Fruit fly (Drosophila melanogaster): Measurements from ENCODE around the gene CG5126.
A peak's percentile ranks its signal among the peaks of the same experiment; 100 is the strongest.

The CG5126 gene

dm6 chr2L:1144371-1145360 lies 39.2 kb downstream of the CG5126 start (continued):
- TF ChIP-seq dmrt99B (tag; optimal IDR thresholded peaks at IDR 0.05), result peak; percentile 73
- no peak for TF ChIP-seq hb (GFP tag; IDR thresholded peaks at IDR 0.05; ENCODE audit: partially characterized antibody)
- no peak; the same call in 1 of the 2 replicates for TF ChIP-seq CG17328 (GFP tag; IDR thresholded peaks at IDR 0.05)
- no peak for TF ChIP-seq Hr78 (GFP tag; optimal IDR thresholded peaks at IDR 0.05)
- no peak for TF ChIP-seq prd (optimal IDR thresholded peaks at IDR 0.05)
- TF ChIP-seq prd (GFP tag; IDR thresholded peaks at IDR 0.05), result peak; percentile 54; the same call in 2 of the 3 replicates
- TF ChIP-seq sens (GFP tag), result peak; percentile 93
- TF ChIP-seq CG9932 (GFP tag; IDR thresholded peaks at IDR 0.05), result no peak
- TF ChIP-seq scrt (GFP tag; optimal IDR thresholded peaks at IDR 0.05), result no peak
- peak; percentile 67 for TF ChIP-seq CG7839 (tag; optimal IDR thresholded peaks at IDR 0.05)
- TF ChIP-seq slp2 (GFP tag; optimal IDR thresholded peaks at IDR 0.05), result no peak
- peak; percentile 42 for TF ChIP-seq CG13296 (GFP tag; optimal IDR thresholded peaks at IDR 0.05)
- TF ChIP-seq Sry-β (GFP tag; optimal IDR thresholded peaks at IDR 0.05), result no peak
- TF ChIP-seq CG9215 (GFP tag; IDR thresholded peaks at IDR 0.05), result no peak
- no peak for TF ChIP-seq CG11398 (GFP tag; optimal IDR thresholded peaks at IDR 0.05)
- no peak for TF ChIP-seq CG11723 (GFP tag; optimal IDR thresholded peaks at IDR 0.05)
- peak; percentile 31 for TF ChIP-seq CG13894 (tag; optimal IDR thresholded peaks at IDR 0.05)
- 0 out of 2 replicates have a peak, but pooled peaks have one; percentile 13 for TF ChIP-seq seq (GFP tag; IDR thresholded peaks at IDR 0.05)
- no peak for TF ChIP-seq Dp (GFP tag; optimal IDR thresholded peaks at IDR 0.05)
- no peak for TF ChIP-seq mirr (GFP tag; optimal IDR thresholded peaks at IDR 0.05)
- TF ChIP-seq Hr51 (GFP tag; optimal IDR thresholded peaks at IDR 0.05), result peak in 1 of 2 experiments; percentile 61
- TF ChIP-seq slou (GFP tag; optimal IDR thresholded peaks at IDR 0.05), result no peak
- TF ChIP-seq sna (GFP tag; IDR thresholded peaks at IDR 0.05; ENCODE audit: partially characterized antibody), result no peak
- no peak for TF ChIP-seq CG11093 (GFP tag; IDR thresholded peaks at IDR 0.05)
- peak; percentile 64 for TF ChIP-seq CG17385 (GFP tag; optimal IDR thresholded peaks at IDR 0.05)
- TF ChIP-seq Atf6 (GFP tag; IDR thresholded peaks at IDR 0.05), result 0 out of 2 replicates have a peak, but pooled peaks have one; percentile 30
- TF ChIP-seq pb (GFP tag; optimal IDR thresholded peaks at IDR 0.05), result no peak
- no peak for TF ChIP-seq CG3407 (GFP tag; optimal IDR thresholded peaks at IDR 0.05)
- TF ChIP-seq rib (GFP tag; IDR thresholded peaks at IDR 0.05), result 0 out of 2 replicates have a peak, but pooled peaks have one; percentile 31
- no peak for TF ChIP-seq Sin3A (optimal IDR thresholded peaks at IDR 0.05)
- peak; percentile 5 for TF ChIP-seq Myb (GFP tag; optimal IDR thresholded peaks at IDR 0.05)
- peak; percentile 23 for TF ChIP-seq caup (GFP tag; optimal IDR thresholded peaks at IDR 0.05; ENCODE audit: severe bottlenecking)
- no peak for TF ChIP-seq TFAM (GFP tag; optimal IDR thresholded peaks at IDR 0.05)
- no peak for TF ChIP-seq da (GFP tag; optimal IDR thresholded peaks at IDR 0.05)
- TF ChIP-seq lov (optimal IDR thresholded peaks at IDR 0.05), result no peak
- TF ChIP-seq lov (GFP tag; IDR thresholded peaks at IDR 0.05), result no peak
- peak; percentile 72 for TF ChIP-seq phol (tag; optimal IDR thresholded peaks at IDR 0.05)
- peak; percentile 28 for TF ChIP-seq Antp (GFP tag; optimal IDR thresholded peaks at IDR 0.05)
- no peak for TF ChIP-seq dati (GFP tag; IDR thresholded peaks at IDR 0.05)
- TF ChIP-seq Oaz (GFP tag; IDR thresholded peaks at IDR 0.05), result no peak
- TF ChIP-seq CG3847 (GFP tag; IDR thresholded peaks at IDR 0.05), result 0 out of 2 replicates have a peak, but pooled peaks have one; percentile 23
- TF ChIP-seq CoRest (tag; optimal IDR thresholded peaks at IDR 0.05), result peak; percentile 60
- TF ChIP-seq fru (optimal IDR thresholded peaks at IDR 0.05), result no peak
- TF ChIP-seq CG17912 (GFP tag; optimal IDR thresholded peaks at IDR 0.05), result no peak
- TF ChIP-seq CG14050 (GFP tag; IDR thresholded peaks at IDR 0.05), result no peak
- TF ChIP-seq odd (GFP tag; optimal IDR thresholded peaks at IDR 0.05), result no peak
- no peak for TF ChIP-seq unc-4 (GFP tag; IDR thresholded peaks at IDR 0.05; ENCODE audit: partially characterized antibody)
- peak; percentile 81 for TF ChIP-seq gem (tag; optimal IDR thresholded peaks at IDR 0.05)
- no peak for TF ChIP-seq pfk (GFP tag; optimal IDR thresholded peaks at IDR 0.05)

Data from whole organism, embryonic.